Fruit fly (Drosophila melanogaster): ENCODE data around the gene CG31668.

Gene CG31668

dm6 chr2L:2251175-2251574, 45.2 kb upstream of the CG31668 start, which contains the start of gene Ser12:
Gene Ser12 (minus strand): TSS chr2L:2251275.
- TF ChIP-seq Gsc (GFP tag; IDR thresholded peaks at IDR 0.05) (no peak), MESR4 (GFP tag; optimal IDR thresholded peaks at IDR 0.05) (no peak), grau (tag; optimal IDR thresholded peaks at IDR 0.05) (no peak), CG10321 (GFP tag; IDR thresholded peaks at IDR 0.05) (no peak), gsb-n (tag; optimal IDR thresholded peaks at IDR 0.05) (no peak), sc (optimal IDR thresholded peaks at IDR 0.05) (no peak), sc (GFP tag; optimal IDR thresholded peaks at IDR 0.05) (no peak), CG17568 (GFP tag; optimal IDR thresholded peaks at IDR 0.05) (no peak), CG14860 (GFP tag; IDR thresholded peaks at IDR 0.05; ENCODE audit: partially characterized antibody) (no peak), CG4854 (GFP tag; optimal IDR thresholded peaks at IDR 0.05) (no peak), da (GFP tag; optimal IDR thresholded peaks at IDR 0.05) (no peak), klu (GFP tag; IDR thresholded peaks at IDR 0.05) (no peak), CG3726 (GFP tag; IDR thresholded peaks at IDR 0.05) (no peak), wdn (GFP tag; IDR thresholded peaks at IDR 0.05) (no peak), H15 (GFP tag; IDR thresholded peaks at IDR 0.05) (no peak), NC2α (GFP tag; optimal IDR thresholded peaks at IDR 0.05) (no peak), disco-r (GFP tag; optimal IDR thresholded peaks at IDR 0.05) (no peak)

DNA sequence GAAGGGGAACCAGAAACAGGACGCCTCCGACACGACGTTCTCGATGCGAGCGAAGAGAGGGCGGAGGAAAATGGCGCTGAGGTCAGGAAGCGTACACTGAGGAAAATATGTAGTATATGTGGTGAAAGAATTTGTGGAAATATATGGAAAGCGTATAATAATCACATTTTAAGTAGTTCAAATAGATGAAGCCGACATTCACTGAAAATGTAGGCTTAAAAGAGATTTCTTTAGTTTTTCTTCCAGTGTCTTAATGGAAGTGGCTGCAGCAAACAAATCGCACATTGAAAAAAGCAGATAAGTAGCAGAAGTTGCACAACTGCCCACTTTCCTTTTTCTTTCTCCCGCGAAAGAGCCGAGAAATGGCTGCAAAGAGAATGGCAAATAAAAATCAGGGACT, 43.6 kb upstream of the CG31668 start:
- TF ChIP-seq CG33213 (GFP tag; optimal IDR thresholded peaks at IDR 0.05) (no peak), Nf-YC (tag; optimal IDR thresholded peaks at IDR 0.05) (no peak), fd96Cb (tag; optimal IDR thresholded peaks at IDR 0.05) (no peak), pan (optimal IDR thresholded peaks at IDR 0.05) (no peak), pan (GFP tag; optimal IDR thresholded peaks at IDR 0.05 in 1 of 2, IDR thresholded peaks at IDR 0.05 in 1 of 2) (peak in 1 of 2 experiments; percentile 36), ttk (GFP tag; IDR thresholded peaks at IDR 0.05) (0 out of 2 replicates have a peak, but pooled peaks have one; percentile 9), CrebB (tag; optimal IDR thresholded peaks at IDR 0.05) (no peak), CG32767 (GFP tag; IDR thresholded peaks at IDR 0.05) (no peak), ara (GFP tag; IDR thresholded peaks at IDR 0.05) (0 out of 2 replicates have a peak, but pooled peaks have one; percentile 46), row (GFP tag; IDR thresholded peaks at IDR 0.05) (peak; percentile 32; the same call in 2 of the 3 replicates), yki (optimal IDR thresholded peaks at IDR 0.05) (no peak), lola (GFP tag; optimal IDR thresholded peaks at IDR 0.05) (no peak), dysf (GFP tag; IDR thresholded peaks at IDR 0.05) (0 out of 3 replicates have a peak, but pooled peaks have one; percentile 31), so (GFP tag; IDR thresholded peaks at IDR 0.05) (no peak), CG6689 (GFP tag; IDR thresholded peaks at IDR 0.05) (0 out of 2 replicates have a peak, but pooled peaks have one; percentile 27), H15 (GFP tag; IDR thresholded peaks at IDR 0.05) (no peak), gem (tag; optimal IDR thresholded peaks at IDR 0.05) (peak; percentile 23), Ets65A (GFP tag) (peak; percentile 93), Awh (GFP tag; IDR thresholded peaks at IDR 0.05) (no peak), Asciz (GFP tag; optimal IDR thresholded peaks at IDR 0.05) (no peak), seq (GFP tag; IDR thresholded peaks at IDR 0.05) (0 out of 2 replicates have a peak, but pooled peaks have one; percentile 11), Bgb (GFP tag; IDR thresholded peaks at IDR 0.05; ENCODE audit: partially characterized antibody) (no peak), gce (GFP tag; IDR thresholded peaks at IDR 0.05) (0 out of 3 replicates have a peak, but pooled peaks have one; percentile 7), Adf1 (GFP tag; IDR thresholded peaks at IDR 0.05) (no peak), Hmr (GFP tag; optimal IDR thresholded peaks at IDR 0.05) (peak; percentile 7), zfh2 (GFP tag; optimal IDR thresholded peaks at IDR 0.05) (no peak), CG7556 (GFP tag; optimal IDR thresholded peaks at IDR 0.05) (no peak), ase (GFP tag; IDR thresholded peaks at IDR 0.05) (no peak), CG7357 (GFP tag; IDR thresholded peaks at IDR 0.05) (0 out of 3 replicates have a peak, but pooled peaks have one; percentile 30), slbo (GFP tag; IDR thresholded peaks at IDR 0.05) (peak; percentile 27; the same call in 1 of the 2 replicates), CG1603 (tag; optimal IDR thresholded peaks at IDR 0.05) (peak; percentile 16), CG17328 (GFP tag; IDR thresholded peaks at IDR 0.05) (0 out of 2 replicates have a peak, but pooled peaks have one; percentile 39), CG5180 (GFP tag; optimal IDR thresholded peaks at IDR 0.05) (no peak), Sox102F (GFP tag; optimal IDR thresholded peaks at IDR 0.05) (peak; percentile 26), CG13894 (tag; optimal IDR thresholded peaks at IDR 0.05) (no peak), CG6654 (GFP tag; optimal IDR thresholded peaks at IDR 0.05) (no peak)
